Fruit fly (Drosophila melanogaster): ENCODE measurements around the gene nac.
A peak's percentile ranks its signal among the peaks of the same experiment; 100 is the strongest.

nac gene

dm6 chr3R:8308515-8308959 is 4.7 kb upstream of the nac start, which contains the start of gene tex (continued):
- TF ChIP-seq CG15269 (tag; optimal IDR thresholded peaks at IDR 0.05) (no peak), CG1602 (GFP tag; optimal IDR thresholded peaks at IDR 0.05) (no peak), CG3407 (GFP tag; optimal IDR thresholded peaks at IDR 0.05) (peak; percentile 62), Oaz (GFP tag; IDR thresholded peaks at IDR 0.05) (no peak), CG3163 (GFP tag; optimal IDR thresholded peaks at IDR 0.05) (no peak), vvl (GFP tag; IDR thresholded peaks at IDR 0.05) (peak; percentile 68), CG11085 (GFP tag; IDR thresholded peaks at IDR 0.05) (no peak), Dp (GFP tag; optimal IDR thresholded peaks at IDR 0.05) (peak; percentile 98), CG17612 (GFP tag; IDR thresholded peaks at IDR 0.05) (no peak), C15 (GFP tag; IDR thresholded peaks at IDR 0.05) (no peak), ssp (GFP tag; IDR thresholded peaks at IDR 0.05) (no peak), Nf-YA (GFP tag; IDR thresholded peaks at IDR 0.05) (no peak), CG12659 (GFP tag; optimal IDR thresholded peaks at IDR 0.05) (no peak), CG4707 (GFP tag; optimal IDR thresholded peaks at IDR 0.05) (peak; percentile 71), CG2129 (GFP tag; IDR thresholded peaks at IDR 0.05; ENCODE audit: partially characterized antibody) (no peak), tll (GFP tag; optimal IDR thresholded peaks at IDR 0.05) (peak in 1 of 2 experiments; percentile 16), CG15601 (tag; optimal IDR thresholded peaks at IDR 0.05) (peak; percentile 55), mld (GFP tag; IDR thresholded peaks at IDR 0.05; ENCODE audit: partially characterized antibody) (no peak), CG4404 (GFP tag; IDR thresholded peaks at IDR 0.05) (no peak), ERR (GFP tag; optimal IDR thresholded peaks at IDR 0.05) (no peak), CrebB (tag; optimal IDR thresholded peaks at IDR 0.05) (no peak), CG6272 (GFP tag; IDR thresholded peaks at IDR 0.05) (no peak), CG18476 (GFP tag; optimal IDR thresholded peaks at IDR 0.05) (no peak), run (tag; optimal IDR thresholded peaks at IDR 0.05) (no peak), nau (GFP tag; optimal IDR thresholded peaks at IDR 0.05) (no peak), Blimp-1 (GFP tag; optimal IDR thresholded peaks at IDR 0.05) (peak; percentile 67), gcm (GFP tag; optimal IDR thresholded peaks at IDR 0.05) (peak; percentile 57), CG31224 (GFP tag; IDR thresholded peaks at IDR 0.05) (no peak), seq (GFP tag; IDR thresholded peaks at IDR 0.05) (no peak), CG13123 (GFP tag; optimal IDR thresholded peaks at IDR 0.05) (peak; percentile 1), nmo (GFP tag; optimal IDR thresholded peaks at IDR 0.05) (peak; percentile 55), dysf (GFP tag; IDR thresholded peaks at IDR 0.05) (no peak), CG7745 (tag; optimal IDR thresholded peaks at IDR 0.05) (peak; percentile 24), CG43689 (GFP tag; IDR thresholded peaks at IDR 0.05) (no peak), yki (optimal IDR thresholded peaks at IDR 0.05) (no peak), E2f1 (GFP tag; IDR thresholded peaks at IDR 0.05) (no peak), pfk (GFP tag; optimal IDR thresholded peaks at IDR 0.05) (no peak), bab2 (GFP tag; optimal IDR thresholded peaks at IDR 0.05) (peak; percentile 36), CG8478 (optimal IDR thresholded peaks at IDR 0.05) (no peak), CG3065 (GFP tag; optimal IDR thresholded peaks at IDR 0.05) (no peak), CG18262 (tag; optimal IDR thresholded peaks at IDR 0.05) (peak; percentile 65), HLH4C (GFP tag; IDR thresholded peaks at IDR 0.05; ENCODE audit: partially characterized antibody) (no peak), HHEX (GFP tag; optimal IDR thresholded peaks at IDR 0.05) (peak; percentile 37), CG1603 (tag; optimal IDR thresholded peaks at IDR 0.05) (peak; percentile 82), zfh1 (GFP tag; IDR thresholded peaks at IDR 0.05) (no peak), CG11398 (GFP tag; optimal IDR thresholded peaks at IDR 0.05) (no peak), eyg (GFP tag; optimal IDR thresholded peaks at IDR 0.05) (no peak), Lpt (GFP tag; optimal IDR thresholded peaks at IDR 0.05) (no peak), wor (GFP tag; IDR thresholded peaks at IDR 0.05) (no peak), Usf (GFP tag; optimal IDR thresholded peaks at IDR 0.05) (no peak), amos (GFP tag; IDR thresholded peaks at IDR 0.05; ENCODE audit: partially characterized antibody) (peak; percentile 51), CG14965 (GFP tag; optimal IDR thresholded peaks at IDR 0.05; ENCODE audit: borderline replicate concordance) (no peak)

All from whole organism, embryonic.